Worm (Caenorhabditis elegans) whole organism, L2 larva: ENCODE measurements around the gene rimb-1.
A peak's percentile ranks its signal among the peaks of the same experiment; 100 is the strongest.

Experiments
- C34F6.9 ChIP-seq: fragments of 150-350 bp; optimal IDR thresholded peaks from 2 replicates; lab custom pipeline; 2014; ENCODE audit warnings: missing biosample characterization, missing genetic modification characterization
- F13H6.1 ChIP-seq: sonication (generic microtip); optimal IDR thresholded peaks from 2 replicates; lab custom pipeline; 2016; ENCODE audit warnings: missing genetic modification characterization, missing compliant biosample characterization
- R02D3.7 ChIP-seq: fragments of 150-350 bp; optimal IDR thresholded peaks from 2 replicates; lab custom pipeline; 2014; ENCODE audit warnings: missing biosample characterization, missing genetic modification characterization
- Y55F3AM.14 ChIP-seq: fragments of 200-800 bp; sonication (Bioruptor generic); optimal IDR thresholded peaks from 2 replicates; lab custom pipeline; 2018; ENCODE audit warnings: mild to moderate bottlenecking, missing genetic modification characterization, missing compliant biosample characterization
- ZK546.5 ChIP-seq: sonication (generic microtip); optimal IDR thresholded peaks from 2 replicates; lab custom pipeline; 2017; ENCODE audit warnings: missing biosample characterization, missing genetic modification characterization
- alr-1 ChIP-seq: fragments of 150-350 bp; optimal IDR thresholded peaks from 2 replicates; lab custom pipeline; 2014; ENCODE audit warnings: missing biosample characterization, missing genetic modification characterization
- aly-2 ChIP-seq: fragments of 150-350 bp; optimal IDR thresholded peaks from 2 replicates; lab custom pipeline; 2014; ENCODE audit warnings: missing biosample characterization, missing genetic modification characterization
- ama-1 ChIP-seq: fragments of 150-350 bp; optimal IDR thresholded peaks from 2 replicates; lab custom pipeline; 2018; ENCODE audit warnings: inconsistent platforms
- blmp-1 ChIP-seq: sonication (generic microtip); optimal IDR thresholded peaks from 2 replicates; lab custom pipeline; 2017; ENCODE audit warnings: missing genetic modification characterization, mild to moderate bottlenecking, missing compliant biosample characterization, antibody characterized with exemption, moderate library complexity; ENCODE audit not compliant: insufficient read depth
- ceh-16 ChIP-seq: fragments of 150-350 bp; optimal IDR thresholded peaks from 2 replicates; lab custom pipeline; 2014; ENCODE audit warnings: missing biosample characterization, missing genetic modification characterization
- ceh-82 ChIP-seq: fragments of 150-350 bp; optimal IDR thresholded peaks from 2 replicates; lab custom pipeline; 2014; ENCODE audit warnings: missing biosample characterization, missing genetic modification characterization
- crh-2 ChIP-seq: sonication (generic microtip); optimal IDR thresholded peaks from 2 replicates; lab custom pipeline; 2017; ENCODE audit warnings: missing biosample characterization, missing genetic modification characterization
- dmd-4 ChIP-seq: sonication (generic microtip); optimal IDR thresholded peaks from 2 replicates; lab custom pipeline; 2017; ENCODE audit warnings: missing biosample characterization, missing genetic modification characterization
- egl-27 ChIP-seq: sonication (generic microtip); optimal IDR thresholded peaks from 3 replicates; lab custom pipeline; 2017; ENCODE audit warnings: missing biosample characterization, missing genetic modification reagents, missing genetic modification characterization
- elt-1 ChIP-seq: fragments of 150-350 bp; optimal IDR thresholded peaks from 2 replicates; lab custom pipeline; 2014; ENCODE audit warnings: missing biosample characterization, missing genetic modification characterization
- elt-3 ChIP-seq: sonication (generic microtip); optimal IDR thresholded peaks from 2 replicates; lab custom pipeline; 2017; ENCODE audit warnings: missing biosample characterization, missing genetic modification characterization
- fos-1 ChIP-seq: fragments of 150-350 bp; optimal IDR thresholded peaks from 2 replicates; lab custom pipeline; 2014; ENCODE audit warnings: missing biosample characterization, missing genetic modification characterization
- gmeb-1 ChIP-seq: fragments of 150-350 bp; optimal IDR thresholded peaks from 2 replicates; lab custom pipeline; 2014; ENCODE audit warnings: missing biosample characterization, missing genetic modification characterization
- lin-11 ChIP-seq: fragments of 150-350 bp; sonication (generic microtip); optimal IDR thresholded peaks from 2 replicates; lab custom pipeline; 2014; ENCODE audit warnings: missing biosample characterization, missing genetic modification characterization, inconsistent platforms, mixed read lengths
- lin-13 ChIP-seq: fragments of 150-350 bp; optimal IDR thresholded peaks from 2 replicates; lab custom pipeline; 2014; ENCODE audit warnings: missing biosample characterization, missing genetic modification reagents, missing genetic modification characterization
- lin-39 ChIP-seq: fragments of 150-350 bp; optimal IDR thresholded peaks from 2 replicates; lab custom pipeline; 2014; ENCODE audit warnings: missing biosample characterization, missing genetic modification reagents, missing genetic modification characterization
- lsy-2 ChIP-seq, 2 experiments: fragments of 150-350 bp in 1 of 2; sonication (generic microtip) in 1 of 2; optimal IDR thresholded peaks; 2 replicates each; lab custom pipeline; 2014 to 2017; ENCODE audit warnings: missing biosample characterization in 2 of 2, missing genetic modification characterization in 2 of 2
- mab-5 ChIP-seq: fragments of 150-350 bp; optimal IDR thresholded peaks from 2 replicates; lab custom pipeline; 2014; ENCODE audit warnings: missing biosample characterization, missing genetic modification characterization
- mbf-1 ChIP-seq: sonication (generic microtip); optimal IDR thresholded peaks from 2 replicates; lab custom pipeline; 2017; ENCODE audit warnings: missing biosample characterization, missing genetic modification characterization
- mdl-1 ChIP-seq, 2 experiments: fragments of 150-350 bp in 1 of 2; sonication (generic microtip) in 1 of 2; optimal IDR thresholded peaks; 2 replicates each; lab custom pipeline; 2017; ENCODE audit warnings: missing biosample characterization in 2 of 2, missing genetic modification characterization in 2 of 2
- nhr-10 ChIP-seq: sonication (generic microtip); optimal IDR thresholded peaks from 2 replicates; lab custom pipeline; 2017; ENCODE audit warnings: missing biosample characterization, missing genetic modification characterization
- nhr-11 ChIP-seq: fragments of 150-350 bp; optimal IDR thresholded peaks from 2 replicates; lab custom pipeline; 2014; ENCODE audit warnings: missing biosample characterization, missing genetic modification characterization
- nhr-12 ChIP-seq: fragments of 150-350 bp; optimal IDR thresholded peaks from 2 replicates; lab custom pipeline; 2014; ENCODE audit warnings: missing biosample characterization, missing genetic modification characterization
- nhr-129 ChIP-seq: fragments of 150-350 bp; optimal IDR thresholded peaks from 2 replicates; lab custom pipeline; 2014; ENCODE audit warnings: missing biosample characterization, missing genetic modification characterization
- nhr-21 ChIP-seq: fragments of 150-350 bp; optimal IDR thresholded peaks from 2 replicates; lab custom pipeline; 2014; ENCODE audit warnings: missing biosample characterization, missing genetic modification characterization
- nhr-23 ChIP-seq: fragments of 150-350 bp; optimal IDR thresholded peaks from 2 replicates; lab custom pipeline; 2014; ENCODE audit warnings: missing biosample characterization, missing genetic modification reagents, missing genetic modification characterization
- nhr-237 ChIP-seq: fragments of 150-350 bp; optimal IDR thresholded peaks from 2 replicates; lab custom pipeline; 2014; ENCODE audit warnings: missing biosample characterization, missing genetic modification characterization
- nhr-25 ChIP-seq: fragments of 150-350 bp; sonication (generic microtip); optimal IDR thresholded peaks from 3 replicates; lab custom pipeline; 2014; ENCODE audit warnings: missing biosample characterization, missing genetic modification characterization
- nhr-6 ChIP-seq: fragments of 150-350 bp; optimal IDR thresholded peaks from 2 replicates; lab custom pipeline; 2014; ENCODE audit warnings: missing biosample characterization, missing genetic modification characterization
- nhr-77 ChIP-seq: fragments of 150-350 bp; optimal IDR thresholded peaks from 2 replicates; lab custom pipeline; 2014; ENCODE audit warnings: missing biosample characterization, missing genetic modification characterization
- peb-1 ChIP-seq: fragments of 150-350 bp; optimal IDR thresholded peaks from 2 replicates; lab custom pipeline; 2014; ENCODE audit warnings: missing biosample characterization, missing genetic modification characterization
- sem-4 ChIP-seq: fragments of 150-350 bp; optimal IDR thresholded peaks from 2 replicates; lab custom pipeline; 2014; ENCODE audit warnings: missing biosample characterization, missing genetic modification reagents, missing genetic modification characterization
- skn-1 ChIP-seq: sonication (generic microtip); optimal IDR thresholded peaks from 2 replicates; lab custom pipeline; 2017; ENCODE audit warnings: missing biosample characterization, missing genetic modification characterization
- sma-3 ChIP-seq: sonication (generic microtip); optimal IDR thresholded peaks from 2 replicates; lab custom pipeline; 2016; ENCODE audit warnings: missing genetic modification reagents, missing genetic modification characterization, missing compliant biosample characterization
- sma-9 ChIP-seq, 2 experiments: fragments of 150-350 bp in 1 of 2; sonication (generic microtip) in 1 of 2; optimal IDR thresholded peaks; 2 replicates each; lab custom pipeline; 2014 to 2016; ENCODE audit warnings: missing genetic modification characterization in 2 of 2, mild to moderate bottlenecking in 1 of 2, missing biosample characterization in 1 of 2, missing compliant biosample characterization in 1 of 2, missing genetic modification reagents in 1 of 2, moderate library complexity in 1 of 2
- snpc-4 ChIP-seq: fragments of 150-350 bp; optimal IDR thresholded peaks from 2 replicates; lab custom pipeline; 2014; ENCODE audit warnings: missing biosample characterization, missing genetic modification characterization
- unc-39 ChIP-seq: fragments of 150-350 bp; optimal IDR thresholded peaks from 2 replicates; lab custom pipeline; 2014; ENCODE audit warnings: missing biosample characterization, missing genetic modification characterization
- unc-55 ChIP-seq: fragments of 150-350 bp; sonication (generic microtip); optimal IDR thresholded peaks from 3 replicates; lab custom pipeline; 2014; ENCODE audit warnings: missing biosample characterization, missing genetic modification reagents, missing genetic modification characterization
- unc-62 ChIP-seq: fragments of 150-350 bp; optimal IDR thresholded peaks from 2 replicates; lab custom pipeline; 2014; ENCODE audit warnings: missing biosample characterization, missing genetic modification reagents, missing genetic modification characterization
- zag-1 ChIP-seq: fragments of 150-350 bp; optimal IDR thresholded peaks from 2 replicates; lab custom pipeline; 2014; ENCODE audit warnings: missing biosample characterization, missing genetic modification characterization
- ztf-1 ChIP-seq: fragments of 200-800 bp; sonication (Bioruptor generic); conservative IDR thresholded peaks from 2 replicates; pipeline ENCODE4 v1.3.6; 2022; ENCODE audit warnings: missing genetic modification characterization, missing compliant biosample characterization
- ztf-11 ChIP-seq: sonication (generic microtip); optimal IDR thresholded peaks from 2 replicates; lab custom pipeline; 2017; ENCODE audit warnings: missing biosample characterization, missing genetic modification characterization
- ztf-4 ChIP-seq: fragments of 150-350 bp; optimal IDR thresholded peaks from 2 replicates; lab custom pipeline; 2014; ENCODE audit warnings: missing biosample characterization, missing genetic modification characterization

Gene rimb-1

ce11 chrIII:1777969-1778368 is 10.2 kb upstream of the rimb-1 start, which contains the start of gene Y39A3CL.4:
Gene Y39A3CL.4, minus strand, starts transcription at chrIII:1778069.
- no peak for TF ChIP-seq ztf-1 (GFP tag; lab: Robert Waterston, UW)
- no peak for TF ChIP-seq sma-3 (GFP tag; lab: Kevin White, UChicago)
- no peak for TF ChIP-seq nhr-77 (tag; lab: Kevin White, UChicago)
- no peak for TF ChIP-seq lsy-2 (tag; optimal IDR thresholded peaks at IDR 0.05; lab: Kevin White, UChicago)
- no peak for TF ChIP-seq egl-27 (tag; lab: Kevin White, UChicago)
- TF ChIP-seq nhr-237 (tag; lab: Kevin White, UChicago): no peak
- TF ChIP-seq unc-62: no peak
- TF ChIP-seq snpc-4: no peak
- no peak for TF ChIP-seq lin-11 (tag; lab: Kevin White, UChicago)

- no peak for TF ChIP-seq lin-39 (tag; lab: Kevin White, UChicago)
- peak in 1 of 2 experiments; percentile 51 for TF ChIP-seq mdl-1 (tag; optimal IDR thresholded peaks at IDR 0.05; lab: Kevin White, UChicago)
- TF ChIP-seq nhr-6 (tag; lab: Kevin White, UChicago): no peak
- no peak for TF ChIP-seq skn-1 (tag; lab: Kevin White, UChicago)
- no peak for TF ChIP-seq elt-1
- no peak for TF ChIP-seq gmeb-1 (tag; lab: Kevin White, UChicago)
- peak; percentile 84 for TF ChIP-seq unc-55 (GFP tag; lab: Kevin White, UChicago)
- no peak for TF ChIP-seq R02D3.7
- no peak for TF ChIP-seq nhr-12 (tag; lab: Kevin White, UChicago)
- no peak for TF ChIP-seq nhr-10
- TF ChIP-seq unc-39 (tag; lab: Kevin White, UChicago): no peak
- no peak for TF ChIP-seq nhr-25 (tag; lab: Kevin White, UChicago)
- TF ChIP-seq crh-2 (tag; lab: Kevin White, UChicago): peak; percentile 22
- no peak for TF ChIP-seq egl-27 (tag; lab: Kevin White, UChicago)
- TF ChIP-seq fos-1 (tag; lab: Kevin White, UChicago): no peak
- TF ChIP-seq lsy-2 (tag; optimal IDR thresholded peaks at IDR 0.05; lab: Kevin White, UChicago): peak; percentile 39 to 74
- no peak for TF ChIP-seq blmp-1 (tag; lab: Kevin White, UChicago)
- TF ChIP-seq ceh-16: no peak
- no peak for TF ChIP-seq aly-2 (tag; lab: Kevin White, UChicago)
- TF ChIP-seq nhr-21: no peak
- no peak for TF ChIP-seq nhr-77 (tag; lab: Kevin White, UChicago)
- TF ChIP-seq lin-11 (tag; lab: Kevin White, UChicago): peak; percentile 62
- TF ChIP-seq ama-1 (lab: Kevin White, UChicago): no peak
- TF ChIP-seq zag-1 (tag; lab: Kevin White, UChicago): peak; percentile 83
- TF ChIP-seq ztf-1 (GFP tag; lab: Robert Waterston, UW): no peak
- TF ChIP-seq nhr-11 (tag; lab: Kevin White, UChicago): no peak
- no peak for TF ChIP-seq sma-3 (GFP tag; lab: Kevin White, UChicago)
- no peak for TF ChIP-seq nhr-237 (tag; lab: Kevin White, UChicago)
- no peak for TF ChIP-seq alr-1
- no peak for TF ChIP-seq peb-1 (tag; lab: Kevin White, UChicago)
- TF ChIP-seq snpc-4: peak; percentile 13
- no peak for TF ChIP-seq nhr-23 (tag; lab: Kevin White, UChicago)
- TF ChIP-seq mab-5: no peak
- no peak for TF ChIP-seq mbf-1 (tag; lab: Kevin White, UChicago)
- TF ChIP-seq nhr-129: peak; percentile 66
- TF ChIP-seq ceh-82 (tag; lab: Kevin White, UChicago): peak; percentile 17
- TF ChIP-seq C34F6.9: peak; percentile 77
- no peak for TF ChIP-seq unc-62
- no peak for TF ChIP-seq ztf-11
- peak; percentile 30 for TF ChIP-seq Y55F3AM.14 (GFP tag; lab: Kevin White, UChicago)
- peak; percentile 24 for TF ChIP-seq lin-13 (GFP tag; lab: Kevin White, UChicago)
- no peak for TF ChIP-seq sem-4
- TF ChIP-seq elt-3 (tag; lab: Kevin White, UChicago): no peak
- no peak for TF ChIP-seq ztf-4 (tag; lab: Kevin White, UChicago)
- TF ChIP-seq F13H6.1: peak; percentile 16
- no peak for TF ChIP-seq dmd-4
- peak; percentile 20 for TF ChIP-seq sma-9 (GFP tag; optimal IDR thresholded peaks at IDR 0.05; lab: Kevin White, UChicago)
- no peak for TF ChIP-seq sma-9 (tag; optimal IDR thresholded peaks at IDR 0.05; lab: Kevin White, UChicago)
- TF ChIP-seq ZK546.5 (tag; lab: Kevin White, UChicago): no peak
Measured at ce11 chrIII:1785776-1786175, 2.4 kb upstream of the rimb-1 start.
